Comparison of ENCODE assay signal across 7 worm cellular contexts in the genomic region with DNA sequence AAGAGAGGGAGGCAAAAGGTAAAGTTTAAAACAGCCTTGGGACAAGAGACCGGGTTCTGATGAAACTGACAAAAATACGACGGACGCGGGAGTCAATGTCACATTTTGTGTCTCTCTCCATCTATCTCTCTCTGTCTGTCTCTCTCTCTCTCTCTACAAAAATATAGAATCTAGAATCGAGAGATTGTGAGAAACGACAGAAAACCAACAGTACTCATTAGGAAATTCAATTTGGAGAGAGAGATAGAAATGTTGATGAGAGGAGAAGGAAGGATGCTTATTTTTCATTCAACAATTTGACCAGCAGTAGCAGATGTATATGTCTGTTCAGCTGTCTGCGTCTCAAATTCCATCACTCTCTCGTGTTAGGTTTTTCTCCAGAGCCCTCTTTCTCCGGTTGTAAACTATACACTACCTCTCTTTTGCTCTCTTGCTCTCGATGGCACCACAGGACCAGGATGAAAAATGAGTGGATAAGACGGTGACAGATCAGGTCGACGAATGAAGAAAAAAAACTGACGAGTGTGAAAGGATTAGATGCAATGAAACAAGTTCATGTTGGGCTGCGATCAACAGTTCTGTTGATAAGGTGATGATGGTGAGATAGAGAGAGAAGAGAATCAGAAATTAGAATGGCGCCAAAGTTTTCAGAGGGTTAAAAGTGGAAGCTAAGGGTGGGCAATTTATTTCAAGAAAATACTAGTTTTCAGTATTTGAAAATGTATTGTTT.
A peak's percentile ranks its signal among the peaks of the same experiment; 100 is the strongest.
TF ChIP-seq lines count a peak whose summit lies in the region.

No protein-coding gene starts in this region.

TF ChIP-seq in whole organism, L1 larva, 84 proteins besides CTCF, POLR2A, EP300 and RAD21 (continues in another document):
- peak; percentile 13 for TF ChIP-seq xbp-1 (tag; optimal IDR thresholded peaks at IDR 0.05; lab: Kevin White, UChicago)
- TF ChIP-seq rnt-1 (tag; optimal IDR thresholded peaks at IDR 0.05; lab: Kevin White, UChicago), result peak; percentile 47
- TF ChIP-seq mab-9 (GFP tag; IDR thresholded peaks at IDR 0.05; lab: Robert Waterston, UW), result no peak
- TF ChIP-seq ztf-4 (tag; optimal IDR thresholded peaks at IDR 0.05; lab: Kevin White, UChicago), result peak; percentile 74
- TF ChIP-seq nhr-90 (tag; optimal IDR thresholded peaks at IDR 0.05; lab: Kevin White, UChicago; ENCODE audit: poor library complexity), result peak; percentile 53
- TF ChIP-seq skn-1 (tag; optimal IDR thresholded peaks at IDR 0.05; lab: Kevin White, UChicago), result peak; percentile 6
- peak; percentile 98 for TF ChIP-seq nhr-85 (tag; lab: Kevin White, UChicago)
- TF ChIP-seq lin-35 (GFP tag; optimal IDR thresholded peaks at IDR 0.05; lab: Kevin White, UChicago), result peak; percentile 17 to 65
- TF ChIP-seq nhr-20 (tag; optimal IDR thresholded peaks at IDR 0.05; lab: Kevin White, UChicago), result peak; percentile 80
- TF ChIP-seq mef-2 (tag; optimal IDR thresholded peaks at IDR 0.05; lab: Kevin White, UChicago), result no peak
- TF ChIP-seq swsn-7 (tag; optimal IDR thresholded peaks at IDR 0.05; lab: Kevin White, UChicago), result peak; percentile 37

TF ChIP-seq in whole organism, L2 larva, 48 proteins besides CTCF, POLR2A, EP300 and RAD21 (continues in another document):
- no peak for TF ChIP-seq nhr-23 (tag; optimal IDR thresholded peaks at IDR 0.05; lab: Kevin White, UChicago)
- TF ChIP-seq ceh-16 (tag; optimal IDR thresholded peaks at IDR 0.05; lab: Kevin White, UChicago), result peak; percentile 38
- no peak for TF ChIP-seq aly-2 (tag; optimal IDR thresholded peaks at IDR 0.05; lab: Kevin White, UChicago)
- TF ChIP-seq sma-9 (GFP tag; optimal IDR thresholded peaks at IDR 0.05; lab: Kevin White, UChicago), result peak; percentile 75
- no peak for TF ChIP-seq sma-9 (tag; optimal IDR thresholded peaks at IDR 0.05; lab: Kevin White, UChicago)
- TF ChIP-seq ztf-11 (tag; optimal IDR thresholded peaks at IDR 0.05; lab: Kevin White, UChicago), result no peak
- TF ChIP-seq lsy-2 (tag; optimal IDR thresholded peaks at IDR 0.05; lab: Kevin White, UChicago), result peak in 1 of 2 experiments; percentile 55
- TF ChIP-seq sem-4 (tag; optimal IDR thresholded peaks at IDR 0.05; lab: Kevin White, UChicago), result peak; percentile 38
- TF ChIP-seq lin-13 (GFP tag; optimal IDR thresholded peaks at IDR 0.05; lab: Kevin White, UChicago), result peak; percentile 20
- TF ChIP-seq nhr-77 (tag; optimal IDR thresholded peaks at IDR 0.05; lab: Kevin White, UChicago), result no peak
- peak; percentile 70 for TF ChIP-seq sma-3 (GFP tag; optimal IDR thresholded peaks at IDR 0.05; lab: Kevin White, UChicago)
- TF ChIP-seq blmp-1 (tag; optimal IDR thresholded peaks at IDR 0.05; lab: Kevin White, UChicago; ENCODE audit: insufficient read depth), result peak; percentile 76

TF ChIP-seq in whole organism, L3 larva, 47 proteins besides CTCF, POLR2A, EP300 and RAD21 (continues in another document):
- peak; percentile 96 for TF ChIP-seq nhr-25 (tag; optimal IDR thresholded peaks at IDR 0.05; lab: Kevin White, UChicago)
- no peak for TF ChIP-seq fkh-2 (tag; optimal IDR thresholded peaks at IDR 0.05; lab: Kevin White, UChicago)
- no peak for TF ChIP-seq pqm-1 (tag; optimal IDR thresholded peaks at IDR 0.05; lab: Kevin White, UChicago)
- TF ChIP-seq egl-27 (tag; optimal IDR thresholded peaks at IDR 0.05; lab: Kevin White, UChicago), result no peak
- TF ChIP-seq lin-39 (tag; optimal IDR thresholded peaks at IDR 0.05; lab: Kevin White, UChicago), result no peak
- TF ChIP-seq ceh-28 (tag; optimal IDR thresholded peaks at IDR 0.05; lab: Kevin White, UChicago), result no peak
- no peak for TF ChIP-seq lin-15B (tag; optimal IDR thresholded peaks at IDR 0.05; lab: Kevin White, UChicago)
- no peak for TF ChIP-seq nhr-77 (tag; optimal IDR thresholded peaks at IDR 0.05; lab: Kevin White, UChicago)
- no peak for TF ChIP-seq ztf-4 (tag; optimal IDR thresholded peaks at IDR 0.05; lab: Kevin White, UChicago)
- no peak for TF ChIP-seq ZK546.5 (tag; optimal IDR thresholded peaks at IDR 0.05; lab: Kevin White, UChicago)
- no peak for TF ChIP-seq zag-1 (tag; optimal IDR thresholded peaks at IDR 0.05; lab: Kevin White, UChicago)
- no peak for TF ChIP-seq lsy-12 (tag; optimal IDR thresholded peaks at IDR 0.05; lab: Kevin White, UChicago)
- TF ChIP-seq ceh-16 (tag; optimal IDR thresholded peaks at IDR 0.05; lab: Kevin White, UChicago), result no peak

TF ChIP-seq in whole organism, L4 larva, 104 proteins besides CTCF, POLR2A, EP300 and RAD21 (continues in another document):
- TF ChIP-seq Y48G9A.11 (GFP tag; IDR thresholded peaks at IDR 0.05; lab: Robert Waterston, UW) (no peak), daf-16 (GFP tag; optimal IDR thresholded peaks at IDR 0.05; lab: Kevin White, UChicago) (peak in 1 of 2 experiments; percentile 46), daf-16 (tag; optimal IDR thresholded peaks at IDR 0.05; lab: Kevin White, UChicago) (no peak), nhr-25 (tag; optimal IDR thresholded peaks at IDR 0.05; lab: Kevin White, UChicago; ENCODE audit: borderline replicate concordance, insufficient read depth) (peak; percentile 66), sdz-12 (GFP tag; optimal IDR thresholded peaks at IDR 0.05; lab: Kevin White, UChicago) (no peak), dmd-8 (GFP tag; IDR thresholded peaks at IDR 0.05; lab: Robert Waterston, UW) (no peak), pqm-1 (tag; optimal IDR thresholded peaks at IDR 0.05; lab: Kevin White, UChicago) (no peak), zip-2 (tag; optimal IDR thresholded peaks at IDR 0.05; lab: Kevin White, UChicago) (no peak), mdl-1 (tag; optimal IDR thresholded peaks at IDR 0.05; lab: Kevin White, UChicago) (peak; percentile 1 to 64), ceh-82 (tag; optimal IDR thresholded peaks at IDR 0.05; lab: Kevin White, UChicago) (no peak), aha-1 (tag; lab: Kevin White, UChicago) (peak; percentile 88), daf-19 (GFP tag; conservative IDR thresholded peaks at IDR 0.05; lab: Robert Waterston, UW) (no peak)

TF ChIP-seq in whole organism, late embryonic, 69 proteins besides CTCF, POLR2A, EP300 and RAD21:
- TF ChIP-seq ttx-3 (tag; optimal IDR thresholded peaks at IDR 0.05; lab: Kevin White, UChicago) (no peak), eyg-1 (tag; optimal IDR thresholded peaks at IDR 0.05; lab: Kevin White, UChicago) (no peak), tbx-2 (tag; optimal IDR thresholded peaks at IDR 0.05; lab: Kevin White, UChicago) (peak; percentile 7), nfya-1 (tag; optimal IDR thresholded peaks at IDR 0.05; lab: Kevin White, UChicago) (peak; percentile 25), hlh-8 (tag; optimal IDR thresholded peaks at IDR 0.05; lab: Kevin White, UChicago) (peak; percentile 20), ceh-18 (tag; optimal IDR thresholded peaks at IDR 0.05; lab: Kevin White, UChicago) (peak; percentile 86)
TF ChIP-seq in whole organism, late embryonic: peak in this region for 4.

TF ChIP-seq in whole organism, mixed stage, embryonic, 35 proteins besides CTCF, POLR2A, EP300 and RAD21:
- TF ChIP-seq unc-120 (tag; optimal IDR thresholded peaks at IDR 0.05; lab: Kevin White, UChicago; ENCODE audit: poor library complexity, severe bottlenecking) (peak; percentile 72), nhr-2 (tag; optimal IDR thresholded peaks at IDR 0.05; lab: Kevin White, UChicago) (no peak), unc-62 (GFP tag; optimal IDR thresholded peaks at IDR 0.05; lab: Kevin White, UChicago) (peak; percentile 66), hlh-1 (tag; optimal IDR thresholded peaks at IDR 0.05; lab: Kevin White, UChicago) (peak; percentile 47)

TF ChIP-seq in whole organism, young adult, 124 proteins besides CTCF, POLR2A, EP300 and RAD21:
- TF ChIP-seq cebp-2 (GFP tag; IDR thresholded peaks at IDR 0.05; lab: Robert Waterston, UW) (no peak), tbp1 (GFP tag; optimal IDR thresholded peaks at IDR 0.05; lab: Kevin White, UChicago) (no peak), ekl-4 (GFP tag; IDR thresholded peaks at IDR 0.05; lab: Robert Waterston, UW) (no peak), hrde-1 (tag; optimal IDR thresholded peaks at IDR 0.05; lab: Kevin White, UChicago; ENCODE audit: borderline replicate concordance) (no peak), ztf-3 (GFP tag; optimal IDR thresholded peaks at IDR 0.05; lab: Kevin White, UChicago) (no peak), ceh-58 (GFP tag; IDR thresholded peaks at IDR 0.05; lab: Robert Waterston, UW) (no peak), cebp-1 (GFP tag; IDR thresholded peaks at IDR 0.05; lab: Robert Waterston, UW) (no peak), cebp-1 (tag; optimal IDR thresholded peaks at IDR 0.05; lab: Kevin White, UChicago) (peak; percentile 44), attf-5 (GFP tag; optimal IDR thresholded peaks at IDR 0.05; lab: Kevin White, UChicago) (peak; percentile 30), tbx-9 (tag; optimal IDR thresholded peaks at IDR 0.05; lab: Kevin White, UChicago; ENCODE audit: borderline replicate concordance) (no peak), mcd-1 (GFP tag; IDR thresholded peaks at IDR 0.05; lab: Robert Waterston, UW) (no peak; the same call in 1 of the 2 replicates), sptf-2 (GFP tag; optimal IDR thresholded peaks at IDR 0.05; lab: Kevin White, UChicago) (no peak), Y53F4B.3 (GFP tag; IDR thresholded peaks at IDR 0.05; lab: Robert Waterston, UW) (no peak), lin-54 (GFP tag; optimal IDR thresholded peaks at IDR 0.05; lab: Kevin White, UChicago) (no peak), xnd-1 (tag; optimal IDR thresholded peaks at IDR 0.05; lab: Kevin White, UChicago) (no peak), ztf-26 (tag; optimal IDR thresholded peaks at IDR 0.05; lab: Kevin White, UChicago) (peak; percentile 44), dpff-1 (tag; optimal IDR thresholded peaks at IDR 0.05; lab: Kevin White, UChicago) (no peak), egl-18 (GFP tag; IDR thresholded peaks at IDR 0.05; lab: Robert Waterston, UW) (no peak), snpc-3.4 (tag; optimal IDR thresholded peaks at IDR 0.05; lab: Kevin White, UChicago) (no peak), egl-44 (GFP tag; IDR thresholded peaks at IDR 0.05; lab: Robert Waterston, UW) (no peak)
TF ChIP-seq in whole organism, young adult: peak in this region for 3.
